Worm (Caenorhabditis elegans) whole organism, early embryonic: Measurements from ENCODE around the gene C43D7.8.

ENCODE experiments used
- B0310.2 ChIP-seq: sonication (generic microtip); optimal IDR thresholded peaks from 2 replicates; lab custom pipeline; 2016; ENCODE audit warnings: mild to moderate bottlenecking, missing genetic modification characterization, missing compliant biosample characterization
- F13C5.2 ChIP-seq: sonication (generic microtip); optimal IDR thresholded peaks from 2 replicates; lab custom pipeline; 2017; ENCODE audit warnings: mild to moderate bottlenecking, missing genetic modification characterization, inconsistent platforms, missing compliant biosample characterization
- aly-1 ChIP-seq: sonication (generic microtip); optimal IDR thresholded peaks from 2 replicates; lab custom pipeline; 2016; ENCODE audit warnings: missing genetic modification characterization, missing compliant biosample characterization
- ama-1 ChIP-seq: fragments of 150-350 bp; optimal IDR thresholded peaks from 2 replicates; lab custom pipeline; 2014
- ceh-13 ChIP-seq: fragments of 200-800 bp; sonication (Bioruptor generic); optimal IDR thresholded peaks from 2 replicates; lab custom pipeline; 2018; ENCODE audit warnings: mild to moderate bottlenecking, missing genetic modification characterization, missing compliant biosample characterization
- ceh-36 ChIP-seq: sonication (generic microtip); optimal IDR thresholded peaks from 2 replicates; lab custom pipeline; 2016; ENCODE audit warnings: missing genetic modification characterization, inconsistent platforms, missing compliant biosample characterization
- ets-7 ChIP-seq: sonication (generic microtip); optimal IDR thresholded peaks from 2 replicates; lab custom pipeline; 2016; ENCODE audit warnings: missing genotype, missing genetic modification characterization, missing compliant biosample characterization
- flt-1 ChIP-seq: fragments of 200-800 bp; sonication (Bioruptor generic); IDR thresholded peaks from 2 replicates; pipeline ENCODE4 v1.3.6; 2022; ENCODE audit warnings: missing genetic modification characterization, missing compliant biosample characterization
- hmbx-1 ChIP-seq: sonication (generic microtip); optimal IDR thresholded peaks from 2 replicates; lab custom pipeline; 2016; ENCODE audit warnings: mild to moderate bottlenecking, missing genetic modification characterization, missing compliant biosample characterization
- hmg-4 ChIP-seq: fragments of 200-800 bp; sonication (Bioruptor generic); optimal IDR thresholded peaks from 2 replicates; lab custom pipeline; 2018; ENCODE audit warnings: mild to moderate bottlenecking, missing genetic modification characterization, missing compliant biosample characterization
- hnd-1 ChIP-seq: sonication (generic microtip); optimal IDR thresholded peaks from 2 replicates; lab custom pipeline; 2016; ENCODE audit warnings: missing genetic modification characterization, missing compliant biosample characterization
- pes-1 ChIP-seq: fragments of 200-800 bp; sonication (Bioruptor generic); IDR thresholded peaks from 2 replicates; pipeline ENCODE4 v1.3.6; 2022; ENCODE audit warnings: missing genetic modification reagents, missing genetic modification characterization, missing compliant biosample characterization
- scrt-1 ChIP-seq: fragments of 200-800 bp; sonication (Bioruptor generic); IDR thresholded peaks from 2 replicates; pipeline ENCODE4 v1.3.6; 2022; ENCODE audit warnings: missing genetic modification characterization, missing compliant biosample characterization
- sea-1 ChIP-seq: fragments of 200-800 bp; sonication (Bioruptor generic); conservative IDR thresholded peaks from 2 replicates; pipeline ENCODE4 v1.3.6; 2022; ENCODE audit warnings: missing genetic modification characterization, missing compliant biosample characterization
- tbx-11 ChIP-seq: fragments of 200-800 bp; sonication (Bioruptor generic); IDR thresholded peaks from 2 replicates; pipeline ENCODE4 v1.3.6; 2022; ENCODE audit warnings: missing genetic modification characterization, missing compliant biosample characterization
- tbx-37 ChIP-seq: fragments of 200-800 bp; sonication (Bioruptor generic); conservative IDR thresholded peaks from 2 replicates; pipeline ENCODE4 v1.3.6; 2022; ENCODE audit warnings: missing genetic modification reagents, missing genetic modification characterization, missing compliant biosample characterization
- tra-4 ChIP-seq: sonication (generic microtip); optimal IDR thresholded peaks from 2 replicates; lab custom pipeline; 2017; ENCODE audit warnings: missing genetic modification characterization, missing compliant biosample characterization

The C43D7.8 gene

DNA sequence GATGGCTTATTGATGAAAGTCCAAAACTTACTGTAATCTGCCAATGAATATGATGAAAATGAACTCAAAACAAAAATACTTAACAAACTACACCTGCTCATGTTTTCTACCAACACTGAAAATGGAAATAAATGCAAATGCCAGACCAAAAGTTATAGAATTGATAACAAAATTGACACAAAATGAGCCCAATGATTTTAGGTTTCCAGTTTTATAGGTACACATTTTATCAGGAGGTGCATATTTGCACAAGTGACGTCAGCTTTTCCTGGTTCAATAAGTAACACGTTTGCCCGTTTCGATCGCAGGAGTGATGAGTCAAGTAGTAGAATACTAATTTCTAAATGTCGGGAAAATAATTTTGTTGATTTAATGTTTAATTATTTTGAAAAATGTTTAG lies 14.6 kb downstream of the C43D7.8 start, which contains the start of gene F55C9.6:
F55C9.6 (minus strand) TSS at position 101 of the 400 bp plus-strand sequence.
- no peak for TF ChIP-seq F13C5.2 (tag; lab: Kevin White, UChicago)
- no peak for TF ChIP-seq tbx-37 (GFP tag; lab: Robert Waterston, UW)
- TF ChIP-seq hnd-1 (tag; lab: Kevin White, UChicago), result no peak
- TF ChIP-seq tra-4 (tag; lab: Kevin White, UChicago), result no peak
- no peak for TF ChIP-seq ceh-13 (GFP tag; lab: Kevin White, UChicago)
- no peak for TF ChIP-seq hmbx-1 (tag; lab: Kevin White, UChicago)
- TF ChIP-seq ama-1 (lab: Kevin White, UChicago), result no peak
- no peak for TF ChIP-seq hmg-4
- no peak for TF ChIP-seq B0310.2 (tag; lab: Kevin White, UChicago)
- no peak for TF ChIP-seq scrt-1 (GFP tag; lab: Robert Waterston, UW)
- no peak for TF ChIP-seq flt-1 (GFP tag; lab: Robert Waterston, UW)
- no peak for TF ChIP-seq tbx-11
- TF ChIP-seq pes-1 (GFP tag; lab: Robert Waterston, UW), result no peak
- TF ChIP-seq sea-1 (GFP tag; lab: Robert Waterston, UW), result no peak
- TF ChIP-seq aly-1 (tag; lab: Kevin White, UChicago), result no peak
- TF ChIP-seq ets-7, result no peak
- TF ChIP-seq ceh-36 (tag; lab: Kevin White, UChicago), result no peak

DNA sequence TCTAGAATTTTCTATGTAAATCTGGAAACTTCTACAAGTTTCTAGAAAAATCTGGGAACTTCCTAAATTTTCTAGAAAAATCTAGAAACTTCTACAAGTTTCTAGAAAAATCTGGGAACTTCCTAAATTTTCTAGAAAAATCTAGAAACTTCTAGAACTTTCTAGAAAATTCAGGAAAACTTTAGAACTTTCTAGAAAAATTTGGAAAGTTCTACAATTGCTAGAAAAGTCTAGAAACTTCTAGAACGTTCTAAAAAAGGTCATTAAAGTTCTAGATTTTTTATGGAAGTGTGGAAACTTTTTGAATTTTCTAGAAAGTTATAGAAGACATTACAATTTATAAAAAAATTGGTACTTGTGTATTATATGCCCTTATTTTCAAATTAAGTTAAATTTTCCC lies 18.3 kb downstream of the C43D7.8 start, which contains the start of gene F55C9.5:
F55C9.5 (minus strand) TSS at position 101 of the 400 bp plus-strand sequence.
- no peak for TF ChIP-seq ama-1 (lab: Kevin White, UChicago)
- no peak for TF ChIP-seq scrt-1 (GFP tag; lab: Robert Waterston, UW)
- TF ChIP-seq pes-1 (GFP tag; lab: Robert Waterston, UW), result no peak
- TF ChIP-seq tbx-11, result no peak
- TF ChIP-seq sea-1 (GFP tag; lab: Robert Waterston, UW), result no peak
- TF ChIP-seq hnd-1 (tag; lab: Kevin White, UChicago), result no peak
- TF ChIP-seq flt-1 (GFP tag; lab: Robert Waterston, UW), result no peak
- TF ChIP-seq ets-7, result no peak
- TF ChIP-seq B0310.2 (tag; lab: Kevin White, UChicago), result no peak
- no peak for TF ChIP-seq ceh-36 (tag; lab: Kevin White, UChicago)
- TF ChIP-seq tra-4 (tag; lab: Kevin White, UChicago), result no peak
- no peak for TF ChIP-seq F13C5.2 (tag; lab: Kevin White, UChicago)
- TF ChIP-seq aly-1 (tag; lab: Kevin White, UChicago), result no peak
- no peak for TF ChIP-seq tbx-37 (GFP tag; lab: Robert Waterston, UW)
- TF ChIP-seq hmbx-1 (tag; lab: Kevin White, UChicago), result no peak
- TF ChIP-seq hmg-4, result no peak
- TF ChIP-seq ceh-13 (GFP tag; lab: Kevin White, UChicago), result no peak

DNA sequence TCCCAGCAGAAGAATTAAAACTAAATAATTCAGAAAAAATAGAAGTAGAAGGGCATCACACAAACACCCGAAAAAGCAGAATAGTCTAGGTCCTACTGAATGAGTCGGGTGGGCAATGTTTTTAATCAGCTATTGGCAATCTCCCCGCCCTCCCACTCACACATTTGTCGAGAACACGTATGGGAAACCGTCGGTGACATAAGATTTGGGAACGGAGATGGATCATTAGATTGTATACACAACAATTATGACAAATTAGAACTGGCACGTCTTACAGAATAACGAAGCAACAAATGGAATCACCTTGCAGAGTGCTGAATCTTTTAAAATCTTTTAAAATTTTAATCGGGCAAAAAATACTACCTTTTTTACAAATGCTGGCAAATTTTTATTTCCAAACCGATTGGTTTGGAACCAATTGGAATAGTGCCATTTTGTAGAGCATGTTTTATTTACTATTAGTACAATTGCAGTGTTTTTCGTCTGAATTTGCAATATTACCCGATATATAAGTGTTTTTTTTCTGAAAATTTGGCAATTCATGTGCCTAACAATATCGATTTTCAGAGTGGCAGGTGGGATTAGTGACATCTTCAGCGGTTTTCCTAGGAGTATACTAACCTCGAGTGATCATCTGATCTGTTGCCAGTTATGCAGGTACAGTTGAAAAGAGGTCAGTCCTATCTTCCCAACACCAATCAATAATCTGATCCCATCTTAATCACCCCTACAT lies 23.1 kb downstream of the C43D7.8 start, which contains the start of the genes F55C9.3 and fbxb-57:
F55C9.3 (minus strand) TSS at position 101 of the 733 bp plus-strand sequence.
fbxb-57 (plus strand) TSS at position 683 of the 733 bp plus-strand sequence.
- TF ChIP-seq B0310.2 (tag; lab: Kevin White, UChicago), result no peak
- TF ChIP-seq hmbx-1 (tag; lab: Kevin White, UChicago), result no peak
- no peak for TF ChIP-seq sea-1 (GFP tag; lab: Robert Waterston, UW)
- TF ChIP-seq F13C5.2 (tag; lab: Kevin White, UChicago), result no peak
- no peak for TF ChIP-seq flt-1 (GFP tag; lab: Robert Waterston, UW)
- no peak for TF ChIP-seq hnd-1 (tag; lab: Kevin White, UChicago)
- TF ChIP-seq ets-7, result no peak
- no peak for TF ChIP-seq aly-1 (tag; lab: Kevin White, UChicago)
- TF ChIP-seq hmg-4, result no peak
- TF ChIP-seq ama-1 (lab: Kevin White, UChicago), result no peak
- no peak for TF ChIP-seq pes-1 (GFP tag; lab: Robert Waterston, UW)
- TF ChIP-seq tbx-37 (GFP tag; lab: Robert Waterston, UW), result no peak
- no peak for TF ChIP-seq scrt-1 (GFP tag; lab: Robert Waterston, UW)
- TF ChIP-seq tbx-11, result no peak
- no peak for TF ChIP-seq ceh-36 (tag; lab: Kevin White, UChicago)
- no peak for TF ChIP-seq ceh-13 (GFP tag; lab: Kevin White, UChicago)
- no peak for TF ChIP-seq tra-4 (tag; lab: Kevin White, UChicago)

DNA sequence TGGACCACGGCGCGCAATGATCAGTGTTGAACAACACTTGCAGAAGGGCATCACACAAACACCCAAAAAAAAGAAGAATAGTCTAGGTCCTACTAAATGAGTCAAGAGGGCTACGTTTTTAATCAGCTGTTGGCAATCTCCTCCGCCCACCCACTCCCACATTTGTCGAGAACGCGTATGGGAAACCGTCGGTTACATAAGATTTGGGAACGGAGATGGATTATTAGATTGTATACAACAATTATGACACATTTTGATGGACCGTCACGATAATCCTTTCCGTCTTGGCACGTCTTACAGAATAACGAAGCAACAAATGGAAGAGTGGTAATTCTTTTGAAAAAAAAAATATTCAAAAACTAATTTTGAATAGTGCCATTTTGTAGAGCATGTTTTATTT lies 25.4 kb downstream of the C43D7.8 start:
- no peak for TF ChIP-seq pes-1 (GFP tag; lab: Robert Waterston, UW)
- no peak for TF ChIP-seq F13C5.2 (tag; lab: Kevin White, UChicago)
- no peak for TF ChIP-seq ama-1 (lab: Kevin White, UChicago)
- no peak for TF ChIP-seq aly-1 (tag; lab: Kevin White, UChicago)
- no peak for TF ChIP-seq ceh-13 (GFP tag; lab: Kevin White, UChicago)
- TF ChIP-seq ceh-36 (tag; lab: Kevin White, UChicago), result no peak
- no peak for TF ChIP-seq hnd-1 (tag; lab: Kevin White, UChicago)
- no peak for TF ChIP-seq sea-1 (GFP tag; lab: Robert Waterston, UW)
- no peak for TF ChIP-seq hmg-4
- TF ChIP-seq tbx-11, result no peak
- no peak for TF ChIP-seq tbx-37 (GFP tag; lab: Robert Waterston, UW)
- TF ChIP-seq hmbx-1 (tag; lab: Kevin White, UChicago), result no peak
- TF ChIP-seq tra-4 (tag; lab: Kevin White, UChicago), result no peak
- no peak for TF ChIP-seq B0310.2 (tag; lab: Kevin White, UChicago)
- TF ChIP-seq ets-7, result no peak
- no peak for TF ChIP-seq scrt-1 (GFP tag; lab: Robert Waterston, UW)
- TF ChIP-seq flt-1 (GFP tag; lab: Robert Waterston, UW), result no peak

DNA sequence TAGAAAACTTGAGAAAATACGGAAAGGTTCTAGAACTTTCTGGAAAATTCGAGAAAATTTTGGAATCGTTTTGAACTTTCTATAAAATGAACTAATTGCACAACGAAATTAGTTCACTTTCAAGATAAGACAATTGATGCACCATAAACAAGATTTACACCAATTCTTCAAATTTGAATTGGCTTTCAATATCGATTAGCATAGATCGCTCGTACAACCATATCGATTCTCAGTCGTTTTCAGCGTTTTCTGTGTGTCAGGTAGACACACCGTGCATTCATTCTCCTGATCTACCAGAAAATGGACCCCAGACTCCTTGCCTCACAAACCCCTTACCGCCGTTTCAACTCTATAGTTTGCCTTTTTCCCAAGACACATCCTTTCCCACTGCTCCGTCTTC lies 29.0 kb downstream of the C43D7.8 start, which contains the start of gene fbxb-117:
fbxb-117 (plus strand) TSS at position 301 of the 400 bp plus-strand sequence.
- TF ChIP-seq hmg-4, result no peak
- TF ChIP-seq ceh-13 (GFP tag; lab: Kevin White, UChicago), result no peak
- no peak for TF ChIP-seq tbx-11
- no peak for TF ChIP-seq tra-4 (tag; lab: Kevin White, UChicago)
- TF ChIP-seq B0310.2 (tag; lab: Kevin White, UChicago), result no peak

- no peak for TF ChIP-seq hmbx-1 (tag; lab: Kevin White, UChicago)
Observed at ce11 chrV:19279888-19280287, 31.4 kb downstream of the C43D7.8 start, which contains the start of gene F21D9.8. Gene F21D9.8 (minus strand): TSS chrV:19279988.
